Fruit fly (Drosophila melanogaster) whole organism, pupa: ENCODE measurements around the gene alphaTub85E.

Source experiments
- CG10348 ChIP-seq: fragments of 200-800 bp; sonication (Bioruptor generic); IDR thresholded peaks from 2 replicates; pipeline ENCODE4 v1.3.6; 2022; ENCODE audit warnings: missing biosample characterization, missing genetic modification characterization
- CG12605 ChIP-seq: fragments of 200-800 bp; sonication (Bioruptor generic); IDR thresholded peaks from 2 replicates; pipeline ENCODE4 v1.3.6; 2022; ENCODE audit warnings: missing biosample characterization, missing genetic modification characterization
- CG13204 ChIP-seq: fragments of 200-800 bp; sonication (Bioruptor generic); optimal IDR thresholded peaks from 2 replicates; lab custom pipeline; 2018; ENCODE audit warnings: missing biosample characterization, mild to moderate bottlenecking, missing genetic modification characterization, moderate library complexity
- CG14655 ChIP-seq: fragments of 200-800 bp; sonication (Bioruptor generic); optimal IDR thresholded peaks from 3 replicates; lab custom pipeline; 2017; ENCODE audit warnings: mild to moderate bottlenecking, missing biosample characterization, missing genetic modification reagents, missing genetic modification characterization
- CG15710 ChIP-seq: fragments of 200-800 bp; sonication (Bioruptor generic); optimal IDR thresholded peaks from 2 replicates; lab custom pipeline; 2018; ENCODE audit warnings: missing biosample characterization, mild to moderate bottlenecking, missing genetic modification characterization, moderate library complexity
- CG17806 ChIP-seq: fragments of 200-800 bp; sonication (Bioruptor generic); optimal IDR thresholded peaks from 2 replicates; lab custom pipeline; 2018; ENCODE audit warnings: missing biosample characterization, mild to moderate bottlenecking, missing genetic modification characterization, moderate library complexity
- CG32121 ChIP-seq: fragments of 200-800 bp; sonication (Bioruptor generic); IDR thresholded peaks from 2 replicates; pipeline ENCODE4 v1.3.6; 2022; ENCODE audit warnings: missing biosample characterization, missing genetic modification characterization
- CG34367 ChIP-seq: fragments of 200-800 bp; sonication (Bioruptor generic); optimal IDR thresholded peaks from 2 replicates; lab custom pipeline; 2018; ENCODE audit warnings: missing biosample characterization, mild to moderate bottlenecking, missing genetic modification characterization
- CG4496 ChIP-seq: fragments of 200-800 bp; sonication (Bioruptor generic); IDR thresholded peaks from 3 replicates; pipeline ENCODE4 v1.3.6; 2022; ENCODE audit warnings: missing biosample characterization, missing genetic modification characterization
- CG8159 ChIP-seq: fragments of 200-800 bp; sonication (Bioruptor generic); optimal IDR thresholded peaks from 3 replicates; lab custom pipeline; 2018; ENCODE audit warnings: missing biosample characterization, mild to moderate bottlenecking, missing genetic modification characterization, moderate library complexity
- CG8301 ChIP-seq: fragments of 200-800 bp; sonication (Bioruptor generic); optimal IDR thresholded peaks from 2 replicates; lab custom pipeline; 2018; ENCODE audit warnings: missing biosample characterization, mild to moderate bottlenecking, missing genetic modification characterization
- CG9948 ChIP-seq: fragments of 200-800 bp; sonication (Bioruptor generic); optimal IDR thresholded peaks from 2 replicates; lab custom pipeline; 2018; ENCODE audit warnings: missing biosample characterization, mild to moderate bottlenecking, missing genetic modification characterization, moderate library complexity
- D1 ChIP-seq: fragments of 200-800 bp; sonication (Bioruptor generic); optimal IDR thresholded peaks from 2 replicates; lab custom pipeline; 2018; ENCODE audit warnings: missing biosample characterization, mild to moderate bottlenecking, missing genetic modification characterization, moderate library complexity
- EcR ChIP-seq: fragments of 200-800 bp; sonication (Bioruptor generic); optimal IDR thresholded peaks from 3 replicates; lab custom pipeline; 2019; ENCODE audit warnings: missing biosample characterization, missing genetic modification characterization, mild to moderate bottlenecking, moderate library complexity, missing genetic modification reagents
- Ets98B ChIP-seq: fragments of 200-800 bp; sonication (Bioruptor generic); IDR thresholded peaks from 2 replicates; pipeline ENCODE4 v1.3.6; 2022; ENCODE audit warnings: missing biosample characterization, missing genetic modification characterization
- Pif1A ChIP-seq: fragments of 200-800 bp; sonication (Bioruptor generic); optimal IDR thresholded peaks from 3 replicates; lab custom pipeline; 2016; ENCODE audit warnings: missing biosample characterization, missing genetic modification characterization
- Pif1B ChIP-seq: fragments of 200-800 bp; sonication (Bioruptor generic); optimal IDR thresholded peaks from 3 replicates; lab custom pipeline; 2016; ENCODE audit warnings: missing biosample characterization, missing genetic modification characterization
- Snoo ChIP-seq: fragments of 200-800 bp; sonication (Bioruptor generic); optimal IDR thresholded peaks from 3 replicates; lab custom pipeline; 2017; ENCODE audit warnings: missing biosample characterization, mild to moderate bottlenecking, missing genetic modification characterization, inconsistent platforms
- fd96Ca ChIP-seq: fragments of 200-800 bp; sonication (Bioruptor generic); IDR thresholded peaks from 3 replicates; pipeline ENCODE4 v1.3.6; 2022; ENCODE audit warnings: missing biosample characterization, missing genetic modification characterization
- gl ChIP-seq: fragments of 200-800 bp; sonication (Bioruptor generic); optimal IDR thresholded peaks from 2 replicates; lab custom pipeline; 2018; ENCODE audit warnings: missing biosample characterization, mild to moderate bottlenecking, missing genetic modification characterization
- rn ChIP-seq: fragments of 200-800 bp; sonication (Bioruptor generic); IDR thresholded peaks from 2 replicates; pipeline ENCODE4 v1.3.6; 2022; ENCODE audit warnings: missing biosample characterization, missing genetic modification characterization

Gene alphaTub85E

DNA sequence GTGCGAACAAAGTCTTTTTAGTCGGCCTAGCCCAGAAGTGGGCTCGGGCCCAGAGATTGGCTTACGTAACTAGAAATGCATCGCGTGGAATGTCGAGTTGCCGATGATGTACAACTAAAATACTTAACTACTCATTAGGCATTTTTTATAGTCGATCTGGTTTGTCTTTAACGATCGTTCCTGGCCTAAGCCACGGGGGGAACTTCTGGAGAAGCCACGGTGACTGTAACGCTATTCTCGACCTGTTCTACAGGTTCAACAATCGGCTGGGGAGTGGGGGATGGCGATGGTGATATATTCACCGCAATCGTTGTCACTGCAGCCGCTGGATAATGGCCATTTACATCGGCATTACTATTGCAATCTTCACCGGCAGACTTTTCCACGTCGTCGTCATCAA, 13.2 kb upstream of the alphaTub85E start, which contains the start of gene CG34409:
Gene CG34409, minus strand, starts transcription at position 101 of the 400 bp plus-strand sequence.
- TF ChIP-seq CG12605 (no peak), CG13204 (GFP tag; lab: Kevin White, UChicago) (no peak), EcR (GFP tag; lab: Kevin White, UChicago) (peak; percentile 9)

DNA sequence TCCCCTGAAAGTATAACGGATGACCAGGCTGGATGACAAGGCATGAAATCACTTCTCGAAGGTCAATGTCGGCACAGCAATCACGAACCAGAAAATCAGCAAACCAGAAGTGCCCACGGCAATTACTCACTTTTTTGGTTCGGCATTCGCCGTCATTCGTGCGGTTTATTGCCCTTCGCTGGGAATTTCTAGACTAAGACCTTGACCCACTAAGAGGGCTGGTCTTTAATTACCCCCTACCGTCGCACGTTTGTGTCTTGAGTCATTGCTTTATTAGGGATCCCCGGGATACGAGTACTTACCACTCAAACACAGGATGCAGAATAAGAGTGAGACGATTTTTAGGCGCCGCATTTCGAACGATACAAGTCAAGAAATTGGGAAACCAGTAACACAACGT, 12.4 kb upstream of the alphaTub85E start:
- TF ChIP-seq CG17806 (tag; lab: Kevin White, UChicago) (no peak), Pif1B (GFP tag; lab: Kevin White, UChicago) (no peak), CG13204 (GFP tag; lab: Kevin White, UChicago) (no peak), Pif1A (GFP tag; lab: Kevin White, UChicago) (no peak), fd96Ca (GFP tag; lab: Robert Waterston, UW) (no peak), Ets98B (GFP tag; lab: Robert Waterston, UW) (no peak), CG10348 (GFP tag; lab: Robert Waterston, UW) (no peak), EcR (GFP tag; lab: Kevin White, UChicago) (peak; percentile 76)
- TF ChIP-seq, all 21 proteins: peak for 1

- TF ChIP-seq Pif1A (GFP tag; lab: Kevin White, UChicago) (no peak), rn (GFP tag; lab: Robert Waterston, UW) (no peak), CG13204 (GFP tag; lab: Kevin White, UChicago) (no peak), Pif1B (GFP tag; lab: Kevin White, UChicago) (no peak), CG10348 (GFP tag; lab: Robert Waterston, UW) (no peak), CG8301 (tag; lab: Kevin White, UChicago) (no peak), Snoo (tag; lab: Kevin White, UChicago) (no peak), CG34367 (no peak), Ets98B (GFP tag; lab: Robert Waterston, UW) (no peak), fd96Ca (GFP tag; lab: Robert Waterston, UW) (no peak), CG15710 (tag; lab: Kevin White, UChicago) (no peak), CG4496 (GFP tag; lab: Robert Waterston, UW) (no peak), CG17806 (tag; lab: Kevin White, UChicago) (no peak), gl (tag; lab: Kevin White, UChicago) (no peak), CG14655 (GFP tag; lab: Kevin White, UChicago) (no peak), CG8159 (tag; lab: Kevin White, UChicago) (no peak), D1 (tag; lab: Kevin White, UChicago) (no peak), CG9948 (tag; lab: Kevin White, UChicago) (no peak), CG12605 (no peak)
Measured at dm6 chr3R:9743995-9744394, 10.9 kb upstream of the alphaTub85E start.

DNA sequence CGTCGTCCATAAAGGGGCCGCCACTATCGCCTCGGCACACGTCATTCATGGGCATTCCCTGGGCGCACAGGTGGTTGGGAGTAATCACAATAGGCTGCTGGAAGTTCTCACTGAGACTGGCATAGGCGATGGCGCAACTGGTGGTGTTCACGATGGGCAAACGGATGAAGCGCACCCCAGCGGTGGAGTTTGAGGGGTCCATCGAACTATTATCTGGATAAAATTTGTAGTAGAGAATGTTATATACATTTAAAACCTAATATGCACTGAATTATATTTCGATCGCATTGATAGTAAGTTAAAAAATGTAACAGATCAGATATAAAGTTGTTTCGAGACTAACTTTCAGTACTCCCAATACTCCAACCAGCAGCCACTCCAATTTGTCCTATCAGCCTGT, 10.2 kb upstream of the alphaTub85E start, which contains the start of gene CG31415:
Gene CG31415, plus strand, starts transcription at position 301 of the 400 bp plus-strand sequence.
- TF ChIP-seq CG14655 (GFP tag; lab: Kevin White, UChicago): no peak
- TF ChIP-seq CG8301 (tag; lab: Kevin White, UChicago): no peak
- TF ChIP-seq fd96Ca (GFP tag; lab: Robert Waterston, UW): no peak
- no peak for TF ChIP-seq gl (tag; lab: Kevin White, UChicago)
- TF ChIP-seq CG34367: no peak
- no peak for TF ChIP-seq CG10348 (GFP tag; lab: Robert Waterston, UW)
- no peak for TF ChIP-seq Ets98B (GFP tag; lab: Robert Waterston, UW)
- TF ChIP-seq EcR (GFP tag; lab: Kevin White, UChicago): no peak
- TF ChIP-seq CG17806 (tag; lab: Kevin White, UChicago): no peak
- no peak for TF ChIP-seq Pif1B (GFP tag; lab: Kevin White, UChicago)
- TF ChIP-seq CG9948 (tag; lab: Kevin White, UChicago): no peak
- no peak for TF ChIP-seq Pif1A (GFP tag; lab: Kevin White, UChicago)
- TF ChIP-seq CG15710 (tag; lab: Kevin White, UChicago): no peak
- TF ChIP-seq Snoo (tag; lab: Kevin White, UChicago): no peak
- TF ChIP-seq CG8159 (tag; lab: Kevin White, UChicago): no peak
- no peak for TF ChIP-seq CG13204 (GFP tag; lab: Kevin White, UChicago)

- TF ChIP-seq gl (tag; lab: Kevin White, UChicago): no peak
- TF ChIP-seq CG10348 (GFP tag; lab: Robert Waterston, UW): no peak
- TF ChIP-seq CG17806 (tag; lab: Kevin White, UChicago): no peak
- no peak for TF ChIP-seq CG32121 (GFP tag; lab: Robert Waterston, UW)
- no peak for TF ChIP-seq Ets98B (GFP tag; lab: Robert Waterston, UW)
- TF ChIP-seq CG8159 (tag; lab: Kevin White, UChicago): no peak
- no peak for TF ChIP-seq fd96Ca (GFP tag; lab: Robert Waterston, UW)
Measured at dm6 chr3R:9740713-9741112, 7.7 kb upstream of the alphaTub85E start, which contains the start of gene Pnn. Pnn (plus strand) TSS chr3R:9740899.

dm6 chr3R:9739793-9740192, 6.7 kb upstream of the alphaTub85E start, which contains the start of gene side-VII:
side-VII (minus strand) TSS chr3R:9739979.
- no peak for TF ChIP-seq rn (GFP tag; lab: Robert Waterston, UW)
- no peak for TF ChIP-seq CG9948 (tag; lab: Kevin White, UChicago)
- TF ChIP-seq CG4496 (GFP tag; lab: Robert Waterston, UW): no peak
- TF ChIP-seq CG8301 (tag; lab: Kevin White, UChicago): no peak
- TF ChIP-seq CG10348 (GFP tag; lab: Robert Waterston, UW): no peak
- no peak for TF ChIP-seq CG15710 (tag; lab: Kevin White, UChicago)
- no peak for TF ChIP-seq CG32121 (GFP tag; lab: Robert Waterston, UW)
- no peak for TF ChIP-seq Ets98B (GFP tag; lab: Robert Waterston, UW)
- no peak for TF ChIP-seq CG34367
